Worm (Caenorhabditis elegans): ENCODE data around the gene F41E6.12.

ce11 chrV:8643093-8643492 lies 14.2 kb upstream of the F41E6.12 start, which contains the start of gene asp-13:
- TF ChIP-seq W03F9.2 (tag; optimal IDR thresholded peaks at IDR 0.05) (no peak), him-1 (tag; optimal IDR thresholded peaks at IDR 0.05) (no peak)
